Fruit fly (Drosophila melanogaster): Measurements from ENCODE around the gene DCX-EMAP.

Gene DCX-EMAP

DNA sequence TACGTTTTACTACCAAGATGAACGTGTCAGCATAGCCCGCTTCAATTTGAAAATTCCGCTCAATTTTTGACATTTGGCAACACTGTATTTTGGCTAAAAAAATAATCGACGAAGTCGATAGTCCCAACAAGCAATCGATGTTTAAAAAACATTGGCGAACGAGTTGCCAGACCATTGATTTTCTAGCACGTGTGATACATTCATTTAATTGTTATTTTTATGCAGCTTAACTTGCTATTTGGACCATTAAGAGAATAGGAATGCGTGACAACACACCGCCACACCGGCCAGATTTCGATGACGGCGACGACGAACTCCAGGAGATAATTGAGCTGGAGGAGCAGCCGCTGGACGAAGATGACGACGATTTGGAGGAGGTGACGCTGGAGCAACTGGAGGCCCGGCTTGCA, 79.1 kb downstream of the DCX-EMAP start, which contains the start of gene CG5114 (continued):
- peak; percentile 78 for TF ChIP-seq D (optimal IDR thresholded peaks at IDR 0.05)
- no peak for TF ChIP-seq D (GFP tag; optimal IDR thresholded peaks at IDR 0.05)
- TF ChIP-seq CG12155 (GFP tag; optimal IDR thresholded peaks at IDR 0.05): peak; percentile 33
- peak; percentile 64 for TF ChIP-seq vvl (GFP tag; IDR thresholded peaks at IDR 0.05)
- TF ChIP-seq CG32767 (GFP tag; IDR thresholded peaks at IDR 0.05): no peak
- no peak for TF ChIP-seq HLH3B (GFP tag; IDR thresholded peaks at IDR 0.05)
- peak; percentile 45 for TF ChIP-seq CoRest (tag; optimal IDR thresholded peaks at IDR 0.05)
- TF ChIP-seq CG14860 (GFP tag; IDR thresholded peaks at IDR 0.05; ENCODE audit: partially characterized antibody): peak; percentile 67; the same call in 2 of the 3 replicates
- TF ChIP-seq CG42726 (GFP tag; IDR thresholded peaks at IDR 0.05; ENCODE audit: partially characterized antibody): peak; percentile 93
- no peak for TF ChIP-seq crol (GFP tag; IDR thresholded peaks at IDR 0.05)
- no peak for TF ChIP-seq Meics (GFP tag; optimal IDR thresholded peaks at IDR 0.05)
- peak; percentile 67 for TF ChIP-seq CG15514 (GFP tag; optimal IDR thresholded peaks at IDR 0.05)
- peak; percentile 55; the same call in 1 of the 2 replicates for TF ChIP-seq H2.0 (GFP tag; IDR thresholded peaks at IDR 0.05)
- TF ChIP-seq nmo (GFP tag; optimal IDR thresholded peaks at IDR 0.05): peak; percentile 66
- no peak for TF ChIP-seq CG6813 (GFP tag; optimal IDR thresholded peaks at IDR 0.05)
- peak; percentile 31 for TF ChIP-seq gfzf (GFP tag; optimal IDR thresholded peaks at IDR 0.05)
- peak; percentile 15 for TF ChIP-seq jumu (GFP tag; optimal IDR thresholded peaks at IDR 0.05)
- peak; percentile 2 for TF ChIP-seq en (GFP tag; optimal IDR thresholded peaks at IDR 0.05)
- peak; percentile 100 for TF ChIP-seq E2f2 (GFP tag; IDR thresholded peaks at IDR 0.05)
- TF ChIP-seq NK7.1 (GFP tag; optimal IDR thresholded peaks at IDR 0.05): peak; percentile 4
- TF ChIP-seq CG17829 (tag; optimal IDR thresholded peaks at IDR 0.05): peak; percentile 65
- no peak for TF ChIP-seq CG10321 (GFP tag; IDR thresholded peaks at IDR 0.05)
- TF ChIP-seq pan (optimal IDR thresholded peaks at IDR 0.05): no peak
- peak in 1 of 2 experiments; percentile 53 for TF ChIP-seq pan (GFP tag; optimal IDR thresholded peaks at IDR 0.05 in 1 of 2, IDR thresholded peaks at IDR 0.05 in 1 of 2)
- peak; percentile 50; the same call in 1 of the 2 replicates for TF ChIP-seq slbo (GFP tag; IDR thresholded peaks at IDR 0.05)
- TF ChIP-seq gem (tag; optimal IDR thresholded peaks at IDR 0.05): peak; percentile 29
- TF ChIP-seq ftz-f1 (GFP tag; optimal IDR thresholded peaks at IDR 0.05): peak; percentile 46
- TF ChIP-seq CG2199 (GFP tag; IDR thresholded peaks at IDR 0.05): 0 out of 3 replicates have a peak, but pooled peaks have one; percentile 15
- TF ChIP-seq CG2678 (tag; optimal IDR thresholded peaks at IDR 0.05): peak; percentile 11
- TF ChIP-seq toy (GFP tag; IDR thresholded peaks at IDR 0.05): no peak
- no peak for TF ChIP-seq dmrt99B (tag; optimal IDR thresholded peaks at IDR 0.05)
- peak; percentile 6 for TF ChIP-seq zfh2 (GFP tag; optimal IDR thresholded peaks at IDR 0.05)
- TF ChIP-seq cwo (GFP tag; optimal IDR thresholded peaks at IDR 0.05): peak; percentile 96
- TF ChIP-seq CG9932 (GFP tag; IDR thresholded peaks at IDR 0.05): no peak
- peak; percentile 77; the same call in 2 of the 3 replicates for TF ChIP-seq HLH4C (GFP tag; IDR thresholded peaks at IDR 0.05; ENCODE audit: partially characterized antibody)
- TF ChIP-seq NC2β (GFP tag; optimal IDR thresholded peaks at IDR 0.05): peak; percentile 47
- no peak for TF ChIP-seq bowl (GFP tag; IDR thresholded peaks at IDR 0.05)
- TF ChIP-seq Hr78 (GFP tag; optimal IDR thresholded peaks at IDR 0.05): no peak
- TF ChIP-seq cg (GFP tag; optimal IDR thresholded peaks at IDR 0.05): no peak
- no peak for TF ChIP-seq pnt (GFP tag; optimal IDR thresholded peaks at IDR 0.05)
- no peak for TF ChIP-seq jing (GFP tag; optimal IDR thresholded peaks at IDR 0.05)
- peak; percentile 84 for TF ChIP-seq inv (GFP tag; IDR thresholded peaks at IDR 0.05; ENCODE audit: partially characterized antibody)
- peak; percentile 15 for TF ChIP-seq bab2 (GFP tag; optimal IDR thresholded peaks at IDR 0.05)
- TF ChIP-seq Aef1 (GFP tag; IDR thresholded peaks at IDR 0.05): no peak
- peak; percentile 42 for TF ChIP-seq Hsf (GFP tag; optimal IDR thresholded peaks at IDR 0.05)
- TF ChIP-seq cato (GFP tag; optimal IDR thresholded peaks at IDR 0.05; ENCODE audit: borderline replicate concordance): no peak
- peak; percentile 74 for TF ChIP-seq CG13624 (GFP tag; optimal IDR thresholded peaks at IDR 0.05)
- peak; percentile 85 for TF ChIP-seq Ets97D (GFP tag; optimal IDR thresholded peaks at IDR 0.05)
- TF ChIP-seq zen2 (GFP tag; IDR thresholded peaks at IDR 0.05; ENCODE audit: partially characterized antibody): peak; percentile 82
- no peak for TF ChIP-seq CG6272 (GFP tag; IDR thresholded peaks at IDR 0.05)
- TF ChIP-seq CG17361 (GFP tag; IDR thresholded peaks at IDR 0.05): peak; percentile 28; the same call in 1 of the 3 replicates
